Worm (Caenorhabditis elegans): ENCODE results near the gene hsp-90.
A peak's percentile ranks its signal among the peaks of the same experiment; 100 is the strongest.

hsp-90 gene

DNA sequence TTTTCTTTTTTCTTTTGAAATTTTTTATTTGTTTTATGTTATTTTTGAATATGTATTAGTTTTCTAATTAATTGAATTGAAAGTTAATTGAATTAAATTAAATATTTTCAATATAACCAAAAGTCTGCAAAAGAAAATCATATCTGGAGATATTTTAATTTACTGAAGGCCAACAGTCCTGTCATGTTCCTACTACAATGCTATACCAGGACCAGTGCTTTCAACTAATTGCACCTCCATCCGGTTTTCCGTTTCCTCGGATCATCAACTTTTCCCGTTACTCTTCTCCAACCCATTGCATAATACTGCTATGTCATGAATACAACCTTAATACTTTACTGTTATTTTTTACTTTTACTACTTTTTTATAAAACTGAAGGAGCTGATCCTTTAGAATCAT is 27.6 kb downstream of the hsp-90 start, which contains the start of gene R08A2.5:
Gene R08A2.5, plus strand, starts transcription at position 301 of the 400 bp plus-strand sequence.
- no peak for TF ChIP-seq cey-2 (tag; optimal IDR thresholded peaks at IDR 0.05; ENCODE audit: borderline replicate concordance, insufficient read depth)
- peak; percentile 58 for TF ChIP-seq aha-1 (tag)

ce11 chrV:14715608-14716007 is 30.9 kb downstream of the hsp-90 start, which contains the start of gene R08A2.2:
Gene R08A2.2 (minus strand): TSS chrV:14715708.
- TF ChIP-seq Y5F2A.4 (GFP tag; optimal IDR thresholded peaks at IDR 0.05) (no peak), nhr-11 (tag; optimal IDR thresholded peaks at IDR 0.05) (no peak), nhr-102 (tag; optimal IDR thresholded peaks at IDR 0.05) (no peak)

ce11 chrV:14716114-14716513 is 31.4 kb downstream of the hsp-90 start, which contains the start of gene fbxa-147:
Gene fbxa-147 (plus strand): TSS chrV:14716499.
- TF ChIP-seq set-16 (GFP tag; IDR thresholded peaks at IDR 0.05) (no peak), unc-39 (tag; optimal IDR thresholded peaks at IDR 0.05) (no peak), F10B5.3 (tag; optimal IDR thresholded peaks at IDR 0.05) (no peak), nhr-111 (GFP tag; optimal IDR thresholded peaks at IDR 0.05) (no peak), lin-39 (tag; optimal IDR thresholded peaks at IDR 0.05) (no peak), gei-8 (GFP tag; optimal IDR thresholded peaks at IDR 0.05) (no peak), tra-1 (GFP tag; IDR thresholded peaks at IDR 0.05) (no peak), lim-7 (GFP tag; IDR thresholded peaks at IDR 0.05) (no peak), ctbp-1 (GFP tag; IDR thresholded peaks at IDR 0.05) (no peak), daf-8 (GFP tag; IDR thresholded peaks at IDR 0.05) (no peak), T26A8.4 (GFP tag; IDR thresholded peaks at IDR 0.05) (no peak), mxl-2 (GFP tag; conservative IDR thresholded peaks at IDR 0.05) (no peak), nhr-28 (tag; optimal IDR thresholded peaks at IDR 0.05) (peak; percentile 35), dpl-1 (GFP tag; optimal IDR thresholded peaks at IDR 0.05) (no peak), dmd-6 (GFP tag; IDR thresholded peaks at IDR 0.05) (peak; percentile 32), nhr-237 (tag; optimal IDR thresholded peaks at IDR 0.05) (no peak)

DNA sequence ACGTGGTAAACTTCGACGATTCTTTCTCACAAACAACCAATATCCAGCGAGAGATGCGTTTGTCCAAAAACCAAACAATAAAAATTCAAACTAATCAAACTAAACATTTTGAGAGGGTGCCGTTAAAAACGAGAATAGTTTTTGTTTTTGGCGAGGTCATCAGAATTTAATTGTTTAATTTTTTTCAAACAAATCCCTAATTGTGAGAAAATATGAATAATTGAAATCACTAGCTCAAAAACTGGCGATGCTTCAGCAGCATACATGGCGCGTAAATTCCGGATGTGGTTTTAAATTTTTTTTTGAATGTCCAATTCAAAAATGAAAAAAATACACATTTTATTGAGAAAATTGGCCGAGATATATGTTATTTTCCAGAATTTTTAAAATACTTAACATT is 34.8 kb downstream of the hsp-90 start, which contains the start of gene R08A2.1:
Gene R08A2.1, minus strand, starts transcription at position 101 of the 400 bp plus-strand sequence.
- TF ChIP-seq mep-1 (tag; optimal IDR thresholded peaks at IDR 0.05) = no peak
- TF ChIP-seq mdl-1 (tag; optimal IDR thresholded peaks at IDR 0.05) = no peak
- TF ChIP-seq nhr-102 (tag; optimal IDR thresholded peaks at IDR 0.05) = no peak
- TF ChIP-seq ceh-62 (tag; optimal IDR thresholded peaks at IDR 0.05) = no peak
- TF ChIP-seq daf-8 (GFP tag; IDR thresholded peaks at IDR 0.05) = no peak
- TF ChIP-seq spr-1 (tag; optimal IDR thresholded peaks at IDR 0.05) = no peak
- TF ChIP-seq mxl-3 (GFP tag; optimal IDR thresholded peaks at IDR 0.05) = no peak
- no peak for TF ChIP-seq madf-5 (GFP tag; IDR thresholded peaks at IDR 0.05)
- no peak for TF ChIP-seq F26F4.8 (GFP tag; conservative IDR thresholded peaks at IDR 0.05)
- no peak for TF ChIP-seq dmd-9 (GFP tag; IDR thresholded peaks at IDR 0.05)
- no peak for TF ChIP-seq nhr-6 (tag; optimal IDR thresholded peaks at IDR 0.05)
- TF ChIP-seq dpl-1 (GFP tag; optimal IDR thresholded peaks at IDR 0.05) = no peak
- TF ChIP-seq mdt-29 (GFP tag; IDR thresholded peaks at IDR 0.05) = no peak
- TF ChIP-seq ceh-32 (tag; optimal IDR thresholded peaks at IDR 0.05; ENCODE audit: poor library complexity) = no peak
- TF ChIP-seq F49E8.2 (tag; optimal IDR thresholded peaks at IDR 0.05; ENCODE audit: borderline replicate concordance) = no peak
- TF ChIP-seq unc-62 (GFP tag; optimal IDR thresholded peaks at IDR 0.05 in 1 of 2) = no peak
- TF ChIP-seq unc-62 (tag; optimal IDR thresholded peaks at IDR 0.05) = no peak
- no peak for TF ChIP-seq lir-3 (tag; optimal IDR thresholded peaks at IDR 0.05)
- TF ChIP-seq lin-1 (GFP tag; IDR thresholded peaks at IDR 0.05) = no peak
- no peak for TF ChIP-seq hlh-30 (tag; optimal IDR thresholded peaks at IDR 0.05; ENCODE audit: insufficient read depth)

Measured in whole organism, L4 larva.